Worm (Caenorhabditis elegans) whole organism, L4/young adult: ENCODE data around the gene try-12.

Source experiments
- W03F9.2 ChIP-seq: fragments of 150-350 bp; optimal IDR thresholded peaks from 2 replicates; lab custom pipeline; 2014; ENCODE audit warnings: missing biosample characterization, missing genetic modification characterization
- dao-5 ChIP-seq: sonication (generic microtip); optimal IDR thresholded peaks from 2 replicates; lab custom pipeline; 2016; ENCODE audit warnings: missing genotype, missing genetic modification characterization, moderate library complexity, missing compliant biosample characterization
- him-1 ChIP-seq: sonication (generic microtip); optimal IDR thresholded peaks from 2 replicates; lab custom pipeline; 2016; ENCODE audit warnings: missing genotype, missing genetic modification reagents, missing genetic modification characterization, missing compliant biosample characterization

try-12 gene

ce11 chrV:7449303-7449827, at the start of gene try-12:
Gene try-12, plus strand, starts transcription at chrV:7449353.
- TF ChIP-seq W03F9.2 (tag; lab: Kevin White, UChicago) (no peak), him-1 (no peak), dao-5 (tag; lab: Kevin White, UChicago) (no peak)

ce11 chrV:7400095-7400494, 49.1 kb upstream of the try-12 start, which contains the start of gene cnc-9:
Gene cnc-9, minus strand, starts transcription at chrV:7400195.
- TF ChIP-seq dao-5 (tag; lab: Kevin White, UChicago) (no peak), W03F9.2 (tag; lab: Kevin White, UChicago) (no peak), him-1 (no peak)

ce11 chrV:7400588-7400987, 48.6 kb upstream of the try-12 start, which contains the start of gene srx-60:
Gene srx-60, plus strand, starts transcription at chrV:7400888.
- TF ChIP-seq him-1 = no peak
- no peak for TF ChIP-seq W03F9.2 (tag; lab: Kevin White, UChicago)
- TF ChIP-seq dao-5 (tag; lab: Kevin White, UChicago) = no peak

- no peak for TF ChIP-seq dao-5 (tag; lab: Kevin White, UChicago)
- TF ChIP-seq him-1 = no peak
- TF ChIP-seq W03F9.2 (tag; lab: Kevin White, UChicago) = no peak
Observed at ce11 chrV:7402355-7402754, 46.8 kb upstream of the try-12 start, which contains the start of gene srj-13. Gene srj-13, plus strand, starts transcription at chrV:7402655.

ce11 chrV:7403501-7403900, 45.7 kb upstream of the try-12 start:
- TF ChIP-seq dao-5 (tag; lab: Kevin White, UChicago) (no peak), him-1 (no peak), W03F9.2 (tag; lab: Kevin White, UChicago) (no peak)

- TF ChIP-seq him-1 (no peak), dao-5 (tag; lab: Kevin White, UChicago) (no peak), W03F9.2 (tag; lab: Kevin White, UChicago) (no peak)
Observed at ce11 chrV:7408520-7408919, 40.6 kb upstream of the try-12 start, which contains the start of gene srt-6. Gene srt-6, minus strand, starts transcription at chrV:7408814.

- no peak for TF ChIP-seq dao-5 (tag; lab: Kevin White, UChicago)
- no peak for TF ChIP-seq W03F9.2 (tag; lab: Kevin White, UChicago)
- TF ChIP-seq him-1 = no peak
Observed at ce11 chrV:7409599-7409998, 39.6 kb upstream of the try-12 start, which contains the start of gene R13D7.2. Gene R13D7.2, plus strand, starts transcription at chrV:7409899.

- no peak for TF ChIP-seq him-1
- TF ChIP-seq W03F9.2 (tag; lab: Kevin White, UChicago) = no peak
- no peak for TF ChIP-seq dao-5 (tag; lab: Kevin White, UChicago)
Observed at ce11 chrV:7411695-7412094, 37.5 kb upstream of the try-12 start, which contains the start of gene str-41. Gene str-41, plus strand, starts transcription at chrV:7411995.

- TF ChIP-seq W03F9.2 (tag; lab: Kevin White, UChicago) = no peak
- TF ChIP-seq him-1 = no peak
- no peak for TF ChIP-seq dao-5 (tag; lab: Kevin White, UChicago)
Observed at ce11 chrV:7413107-7413774, 35.9 kb upstream of the try-12 start, which contains the start of gene F18E3.11. Gene F18E3.11, plus strand, starts transcription at chrV:7413482.

ce11 chrV:7414909-7415308, 34.2 kb upstream of the try-12 start, which contains the start of gene F18E3.12:
Gene F18E3.12, plus strand, starts transcription at chrV:7414985.
- TF ChIP-seq him-1 (no peak), W03F9.2 (tag; lab: Kevin White, UChicago) (no peak), dao-5 (tag; lab: Kevin White, UChicago) (no peak)

ce11 chrV:7415780-7416428, 33.2 kb upstream of the try-12 start, which contains the start of gene F18E3.13:
Gene F18E3.13, plus strand, starts transcription at chrV:7416164.
- TF ChIP-seq him-1 = no peak
- TF ChIP-seq W03F9.2 (tag; lab: Kevin White, UChicago) = no peak
- no peak for TF ChIP-seq dao-5 (tag; lab: Kevin White, UChicago)

ce11 chrV:7416569-7416968, 32.6 kb upstream of the try-12 start:
- TF ChIP-seq dao-5 (tag; lab: Kevin White, UChicago) (no peak), W03F9.2 (tag; lab: Kevin White, UChicago) (no peak)

- TF ChIP-seq dao-5 (tag; lab: Kevin White, UChicago) (no peak), him-1 (no peak), W03F9.2 (tag; lab: Kevin White, UChicago) (no peak)
Observed at ce11 chrV:7417018-7417716, 32.0 kb upstream of the try-12 start, which contains the start of gene srw-67. Gene srw-67, plus strand, starts transcription at chrV:7417660.
